Worm (Caenorhabditis elegans): ENCODE data around the gene set-11.

ce11 chrII:2710919-2711318 lies 18.5 kb upstream of the set-11 start, which contains the start of gene T05A8.2:
- TF ChIP-seq T23F11.4 (GFP tag; optimal IDR thresholded peaks at IDR 0.05) (no peak), sox-2 (GFP tag; IDR thresholded peaks at IDR 0.05) (no peak), odd-2 (tag; optimal IDR thresholded peaks at IDR 0.05) (no peak), ama-1 (optimal IDR thresholded peaks at IDR 0.05) (no peak), nhr-11 (tag; optimal IDR thresholded peaks at IDR 0.05) (no peak), F13H6.1 (tag; optimal IDR thresholded peaks at IDR 0.05) (no peak), pha-4 (tag; optimal IDR thresholded peaks at IDR 0.05) (no peak), dmd-4 (tag; optimal IDR thresholded peaks at IDR 0.05; ENCODE audit: borderline replicate concordance) (no peak), nfya-1 (tag; optimal IDR thresholded peaks at IDR 0.05) (no peak), ceh-14 (tag; optimal IDR thresholded peaks at IDR 0.05) (no peak), sdc-2 (tag; optimal IDR thresholded peaks at IDR 0.05) (no peak), gmeb-2 (tag; optimal IDR thresholded peaks at IDR 0.05) (no peak), hlh-13 (GFP tag; optimal IDR thresholded peaks at IDR 0.05) (no peak), K09A11.1 (tag; optimal IDR thresholded peaks at IDR 0.05; ENCODE audit: insufficient read depth) (no peak)
